Fruit fly (Drosophila melanogaster) whole organism, pupa: ENCODE data around the gene CG1738.

ENCODE experiments used
- CG10348 ChIP-seq: fragments of 200-800 bp; sonication (Bioruptor generic); IDR thresholded peaks from 2 replicates; pipeline ENCODE4 v1.3.6; 2022; ENCODE audit warnings: missing biosample characterization, missing genetic modification characterization
- CG12605 ChIP-seq: fragments of 200-800 bp; sonication (Bioruptor generic); IDR thresholded peaks from 2 replicates; pipeline ENCODE4 v1.3.6; 2022; ENCODE audit warnings: missing biosample characterization, missing genetic modification characterization
- CG13204 ChIP-seq: fragments of 200-800 bp; sonication (Bioruptor generic); optimal IDR thresholded peaks from 2 replicates; lab custom pipeline; 2018; ENCODE audit warnings: missing biosample characterization, mild to moderate bottlenecking, missing genetic modification characterization, moderate library complexity
- CG14655 ChIP-seq: fragments of 200-800 bp; sonication (Bioruptor generic); optimal IDR thresholded peaks from 3 replicates; lab custom pipeline; 2017; ENCODE audit warnings: mild to moderate bottlenecking, missing biosample characterization, missing genetic modification reagents, missing genetic modification characterization
- CG15710 ChIP-seq: fragments of 200-800 bp; sonication (Bioruptor generic); optimal IDR thresholded peaks from 2 replicates; lab custom pipeline; 2018; ENCODE audit warnings: missing biosample characterization, mild to moderate bottlenecking, missing genetic modification characterization, moderate library complexity
- CG17806 ChIP-seq: fragments of 200-800 bp; sonication (Bioruptor generic); optimal IDR thresholded peaks from 2 replicates; lab custom pipeline; 2018; ENCODE audit warnings: missing biosample characterization, mild to moderate bottlenecking, missing genetic modification characterization, moderate library complexity
- CG32121 ChIP-seq: fragments of 200-800 bp; sonication (Bioruptor generic); IDR thresholded peaks from 2 replicates; pipeline ENCODE4 v1.3.6; 2022; ENCODE audit warnings: missing biosample characterization, missing genetic modification characterization
- CG34367 ChIP-seq: fragments of 200-800 bp; sonication (Bioruptor generic); optimal IDR thresholded peaks from 2 replicates; lab custom pipeline; 2018; ENCODE audit warnings: missing biosample characterization, mild to moderate bottlenecking, missing genetic modification characterization
- CG4496 ChIP-seq: fragments of 200-800 bp; sonication (Bioruptor generic); IDR thresholded peaks from 3 replicates; pipeline ENCODE4 v1.3.6; 2022; ENCODE audit warnings: missing biosample characterization, missing genetic modification characterization
- CG8159 ChIP-seq: fragments of 200-800 bp; sonication (Bioruptor generic); optimal IDR thresholded peaks from 3 replicates; lab custom pipeline; 2018; ENCODE audit warnings: missing biosample characterization, mild to moderate bottlenecking, missing genetic modification characterization, moderate library complexity
- CG8301 ChIP-seq: fragments of 200-800 bp; sonication (Bioruptor generic); optimal IDR thresholded peaks from 2 replicates; lab custom pipeline; 2018; ENCODE audit warnings: missing biosample characterization, mild to moderate bottlenecking, missing genetic modification characterization
- CG9948 ChIP-seq: fragments of 200-800 bp; sonication (Bioruptor generic); optimal IDR thresholded peaks from 2 replicates; lab custom pipeline; 2018; ENCODE audit warnings: missing biosample characterization, mild to moderate bottlenecking, missing genetic modification characterization, moderate library complexity
- D1 ChIP-seq: fragments of 200-800 bp; sonication (Bioruptor generic); optimal IDR thresholded peaks from 2 replicates; lab custom pipeline; 2018; ENCODE audit warnings: missing biosample characterization, mild to moderate bottlenecking, missing genetic modification characterization, moderate library complexity
- EcR ChIP-seq: fragments of 200-800 bp; sonication (Bioruptor generic); optimal IDR thresholded peaks from 3 replicates; lab custom pipeline; 2019; ENCODE audit warnings: missing biosample characterization, missing genetic modification characterization, mild to moderate bottlenecking, moderate library complexity, missing genetic modification reagents
- Ets98B ChIP-seq: fragments of 200-800 bp; sonication (Bioruptor generic); IDR thresholded peaks from 2 replicates; pipeline ENCODE4 v1.3.6; 2022; ENCODE audit warnings: missing biosample characterization, missing genetic modification characterization
- Pif1A ChIP-seq: fragments of 200-800 bp; sonication (Bioruptor generic); optimal IDR thresholded peaks from 3 replicates; lab custom pipeline; 2016; ENCODE audit warnings: missing biosample characterization, missing genetic modification characterization
- Pif1B ChIP-seq: fragments of 200-800 bp; sonication (Bioruptor generic); optimal IDR thresholded peaks from 3 replicates; lab custom pipeline; 2016; ENCODE audit warnings: missing biosample characterization, missing genetic modification characterization
- Snoo ChIP-seq: fragments of 200-800 bp; sonication (Bioruptor generic); optimal IDR thresholded peaks from 3 replicates; lab custom pipeline; 2017; ENCODE audit warnings: missing biosample characterization, mild to moderate bottlenecking, missing genetic modification characterization, inconsistent platforms
- fd96Ca ChIP-seq: fragments of 200-800 bp; sonication (Bioruptor generic); IDR thresholded peaks from 3 replicates; pipeline ENCODE4 v1.3.6; 2022; ENCODE audit warnings: missing biosample characterization, missing genetic modification characterization
- gl ChIP-seq: fragments of 200-800 bp; sonication (Bioruptor generic); optimal IDR thresholded peaks from 2 replicates; lab custom pipeline; 2018; ENCODE audit warnings: missing biosample characterization, mild to moderate bottlenecking, missing genetic modification characterization
- rn ChIP-seq: fragments of 200-800 bp; sonication (Bioruptor generic); IDR thresholded peaks from 2 replicates; pipeline ENCODE4 v1.3.6; 2022; ENCODE audit warnings: missing biosample characterization, missing genetic modification characterization

The CG1738 gene

DNA sequence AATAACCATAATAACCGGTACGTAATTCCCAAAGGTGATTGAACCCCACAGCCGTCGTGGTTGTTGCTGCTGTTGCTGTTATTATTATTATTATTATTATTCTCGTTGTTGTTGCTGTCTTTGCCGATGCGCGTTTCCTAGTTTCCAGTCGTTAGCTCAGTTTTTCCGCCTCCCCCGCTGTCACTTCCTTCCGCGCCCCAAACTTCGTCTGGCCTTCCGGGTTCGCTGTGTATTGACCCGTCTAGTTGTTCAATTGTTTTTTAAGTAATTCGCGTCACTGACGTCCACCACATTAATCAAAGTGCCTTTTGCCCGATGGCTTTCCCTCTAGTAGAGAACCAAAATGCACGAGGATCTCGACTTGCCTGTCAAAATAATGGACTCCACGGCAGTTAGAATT lies 22.8 kb downstream of the CG1738 start:
- no peak for TF ChIP-seq CG14655
- TF ChIP-seq CG8301 (tag; lab: Kevin White, UChicago), result no peak
- no peak for TF ChIP-seq CG15710 (tag; lab: Kevin White, UChicago)
- no peak for TF ChIP-seq D1 (tag; lab: Kevin White, UChicago)
- no peak for TF ChIP-seq CG9948 (tag; lab: Kevin White, UChicago)
- no peak for TF ChIP-seq rn
- no peak for TF ChIP-seq CG34367
- TF ChIP-seq Pif1A (GFP tag; lab: Kevin White, UChicago), result no peak
- no peak for TF ChIP-seq Snoo (tag; lab: Kevin White, UChicago)
- TF ChIP-seq fd96Ca (GFP tag; lab: Robert Waterston, UW), result no peak
- no peak for TF ChIP-seq EcR (GFP tag; lab: Kevin White, UChicago)
- no peak for TF ChIP-seq CG10348 (GFP tag; lab: Robert Waterston, UW)
- TF ChIP-seq CG17806 (tag; lab: Kevin White, UChicago), result no peak

DNA sequence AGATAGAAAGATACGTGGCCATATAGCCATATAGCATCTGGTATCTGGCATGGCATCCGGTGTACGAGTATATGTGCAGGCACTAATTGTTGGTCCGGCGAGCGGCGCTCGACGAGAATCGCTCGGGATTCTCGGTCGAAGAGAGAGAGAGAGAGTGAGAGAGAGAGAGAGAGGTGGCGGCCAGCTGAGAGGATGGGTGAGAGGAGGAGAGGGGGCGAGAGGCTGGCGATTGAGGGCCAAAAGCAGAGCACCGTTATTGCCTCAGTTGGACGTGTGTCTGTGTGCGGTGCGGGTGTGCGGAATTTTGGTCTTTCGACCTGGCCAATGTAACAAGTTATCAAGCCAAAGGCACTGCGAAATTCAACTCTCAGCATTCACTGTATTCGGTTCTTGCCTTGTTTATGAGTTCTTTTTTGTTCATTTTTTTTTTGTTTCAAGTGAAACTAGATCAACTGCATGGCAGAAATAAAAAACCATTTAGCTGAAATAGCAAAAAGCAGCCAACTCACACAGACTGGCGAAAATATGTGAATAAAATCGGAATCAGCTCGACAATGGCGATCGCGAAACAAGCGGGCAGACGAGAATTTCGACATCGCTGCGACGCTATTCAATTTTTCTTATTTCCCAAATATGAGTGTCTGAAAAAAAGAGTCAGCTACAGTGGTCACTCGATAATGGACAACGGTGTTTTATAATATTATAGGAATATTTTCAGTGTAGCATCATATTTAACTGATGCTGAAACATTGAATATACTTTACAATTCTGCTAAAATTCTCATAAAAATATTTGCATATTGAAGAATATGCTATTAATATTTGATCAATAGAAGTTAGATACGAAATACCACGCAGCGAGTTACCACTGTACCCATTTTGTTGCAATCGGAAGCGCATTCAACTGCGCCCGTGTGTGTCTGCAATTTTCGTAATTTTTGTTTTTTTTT lies 24.2 kb downstream of the CG1738 start:
- TF ChIP-seq fd96Ca (GFP tag; lab: Robert Waterston, UW) (0 out of 3 replicates have a peak, but pooled peaks have one; percentile 17), CG10348 (GFP tag; lab: Robert Waterston, UW) (no peak), CG32121 (GFP tag; lab: Robert Waterston, UW) (peak; percentile 41; the same call in 1 of the 2 replicates), CG12605 (GFP tag; lab: Robert Waterston, UW) (0 out of 2 replicates have a peak, but pooled peaks have one; percentile 13), rn (no peak), CG34367 (no peak), CG17806 (tag; lab: Kevin White, UChicago) (no peak), CG4496 (peak; percentile 39; the same call in 1 of the 3 replicates), EcR (GFP tag; lab: Kevin White, UChicago) (no peak), Ets98B (GFP tag; lab: Robert Waterston, UW) (peak; percentile 7)

DNA sequence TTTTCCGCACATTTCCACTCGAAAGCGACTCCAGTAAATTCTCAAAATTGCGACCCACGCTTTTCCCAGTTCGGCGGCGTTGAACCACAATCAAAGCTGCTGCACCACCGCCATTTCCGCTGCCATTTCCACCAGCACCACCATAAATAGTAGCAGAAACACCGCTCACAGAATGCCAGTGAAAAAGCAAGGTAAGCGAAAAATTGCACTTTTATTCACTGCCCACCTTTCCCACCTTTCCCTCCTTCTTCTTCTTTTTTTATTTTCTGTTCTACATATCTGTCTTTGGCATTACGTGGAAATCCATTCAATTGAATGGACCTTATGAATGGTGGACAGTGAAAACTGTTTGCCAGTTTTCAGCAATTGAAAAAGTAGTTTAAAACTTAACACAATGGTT lies 25.5 kb downstream of the CG1738 start:
- no peak for TF ChIP-seq CG17806 (tag; lab: Kevin White, UChicago)
- no peak for TF ChIP-seq CG8159
- TF ChIP-seq CG4496, result no peak
- no peak for TF ChIP-seq fd96Ca (GFP tag; lab: Robert Waterston, UW)
- TF ChIP-seq CG10348 (GFP tag; lab: Robert Waterston, UW), result no peak
- TF ChIP-seq CG8301 (tag; lab: Kevin White, UChicago), result no peak
- TF ChIP-seq Snoo (tag; lab: Kevin White, UChicago), result no peak
- TF ChIP-seq CG13204 (GFP tag; lab: Kevin White, UChicago), result no peak
- TF ChIP-seq CG32121 (GFP tag; lab: Robert Waterston, UW), result no peak
- no peak for TF ChIP-seq CG15710 (tag; lab: Kevin White, UChicago)
- TF ChIP-seq Pif1B (GFP tag; lab: Kevin White, UChicago), result no peak
- no peak for TF ChIP-seq Ets98B (GFP tag; lab: Robert Waterston, UW)
- no peak for TF ChIP-seq CG9948 (tag; lab: Kevin White, UChicago)
- TF ChIP-seq, all 21 proteins: peak for 0

DNA sequence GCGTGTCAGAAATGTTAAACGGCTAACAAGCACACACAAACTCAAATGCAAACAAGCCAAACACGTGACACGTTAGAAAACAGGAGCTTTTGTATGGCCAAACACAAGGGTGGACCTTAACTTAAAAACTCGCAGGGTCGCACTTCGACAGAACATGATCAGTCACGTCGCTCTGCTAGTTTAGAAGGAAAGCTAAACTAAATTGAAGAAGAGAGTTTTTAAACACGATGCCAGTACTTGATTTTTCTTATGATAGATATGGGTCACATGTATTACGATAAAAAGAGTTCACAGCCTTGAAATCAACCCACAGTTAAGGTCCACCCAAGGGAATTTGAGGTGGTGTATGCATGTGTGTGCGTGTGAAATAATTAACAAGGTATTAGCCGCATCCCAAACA lies 29.5 kb downstream of the CG1738 start:
- no peak for TF ChIP-seq gl (tag; lab: Kevin White, UChicago)
- no peak for TF ChIP-seq Ets98B (GFP tag; lab: Robert Waterston, UW)
- no peak for TF ChIP-seq CG8301 (tag; lab: Kevin White, UChicago)
- TF ChIP-seq Pif1A (GFP tag; lab: Kevin White, UChicago), result peak; percentile 7
- TF ChIP-seq Snoo (tag; lab: Kevin White, UChicago), result no peak
- no peak for TF ChIP-seq CG34367
- peak; percentile 69 for TF ChIP-seq CG8159
- peak; percentile 16 for TF ChIP-seq CG14655
- peak; percentile 2 for TF ChIP-seq CG9948 (tag; lab: Kevin White, UChicago)

DNA sequence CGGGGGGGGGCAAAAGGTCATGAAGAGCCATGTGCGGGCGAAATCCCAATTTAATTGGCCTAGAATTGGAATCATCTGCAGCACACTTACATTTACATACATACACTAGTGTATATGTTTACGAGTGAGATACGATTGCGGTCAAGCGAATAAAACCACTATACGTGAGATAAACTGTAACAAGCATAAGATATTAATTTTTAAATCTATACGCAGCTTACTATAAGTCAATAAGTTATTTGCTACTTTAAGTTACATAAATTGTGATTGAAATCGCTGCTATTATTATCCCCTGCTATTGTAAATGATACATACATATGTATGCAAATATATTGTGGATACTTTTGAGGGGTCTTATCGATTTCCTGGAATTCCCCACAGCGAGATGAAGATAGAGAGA lies 30.3 kb downstream of the CG1738 start:
- TF ChIP-seq Snoo (tag; lab: Kevin White, UChicago), result no peak
- no peak for TF ChIP-seq CG17806 (tag; lab: Kevin White, UChicago)
- TF ChIP-seq CG15710 (tag; lab: Kevin White, UChicago), result peak; percentile 20
- TF ChIP-seq gl (tag; lab: Kevin White, UChicago), result no peak
- no peak for TF ChIP-seq CG10348 (GFP tag; lab: Robert Waterston, UW)
- no peak for TF ChIP-seq rn
- TF ChIP-seq CG12605 (GFP tag; lab: Robert Waterston, UW), result no peak; the same call in 1 of the 2 replicates
- no peak; the same call in 1 of the 2 replicates for TF ChIP-seq CG32121 (GFP tag; lab: Robert Waterston, UW)
- peak; percentile 43 for TF ChIP-seq CG8159
- no peak for TF ChIP-seq CG8301 (tag; lab: Kevin White, UChicago)
- TF ChIP-seq CG14655, result no peak
- TF ChIP-seq Ets98B (GFP tag; lab: Robert Waterston, UW), result no peak
- TF ChIP-seq Pif1B (GFP tag; lab: Kevin White, UChicago), result peak; percentile 2
- TF ChIP-seq Pif1A (GFP tag; lab: Kevin White, UChicago), result no peak
- peak; percentile 3 for TF ChIP-seq CG9948 (tag; lab: Kevin White, UChicago)
- no peak for TF ChIP-seq EcR (GFP tag; lab: Kevin White, UChicago)
- TF ChIP-seq CG34367, result peak; percentile 27
- TF ChIP-seq CG4496, result no peak
- no peak for TF ChIP-seq CG13204 (GFP tag; lab: Kevin White, UChicago)
- no peak for TF ChIP-seq D1 (tag; lab: Kevin White, UChicago)
- no peak for TF ChIP-seq fd96Ca (GFP tag; lab: Robert Waterston, UW)
